Worm (Caenorhabditis elegans) whole organism, young adult: ENCODE data around the gene Y4C6B.3.

ENCODE experiments used
- F57A8.1 ChIP-seq: fragments of 200-800 bp; sonication (Bioruptor generic); optimal IDR thresholded peaks from 2 replicates; lab custom pipeline; 2018; ENCODE audit warnings: mild to moderate bottlenecking, missing genetic modification characterization, moderate library complexity, missing compliant biosample characterization
- Y67H2A.10 ChIP-seq: fragments of 200-800 bp; sonication (Bioruptor generic); conservative IDR thresholded peaks from 2 replicates; pipeline ENCODE4 v1.3.6; 2022; ENCODE audit warnings: missing genetic modification reagents, missing genetic modification characterization, missing compliant biosample characterization
- ama-1 ChIP-seq, 3 experiments: fragments of 150-350 bp in 1 of 3; sonication (generic microtip) in 2 of 3; optimal IDR thresholded peaks; 2 replicates each; lab custom pipeline; 2014 to 2018; ENCODE audit warnings: missing biosample characterization in 2 of 3, missing genetic modification characterization in 2 of 3, missing genetic modification reagents in 2 of 3
- aptf-2 ChIP-seq: fragments of 200-800 bp; sonication (Bioruptor generic); conservative IDR thresholded peaks from 2 replicates; pipeline ENCODE4 v1.3.6; 2022; ENCODE audit warnings: missing genetic modification reagents, missing genetic modification characterization, missing compliant biosample characterization
- efl-1 ChIP-seq: fragments of 150-350 bp; optimal IDR thresholded peaks from 2 replicates; lab custom pipeline; 2014; ENCODE audit warnings: missing biosample characterization, missing genetic modification reagents, missing genetic modification characterization

DNA sequence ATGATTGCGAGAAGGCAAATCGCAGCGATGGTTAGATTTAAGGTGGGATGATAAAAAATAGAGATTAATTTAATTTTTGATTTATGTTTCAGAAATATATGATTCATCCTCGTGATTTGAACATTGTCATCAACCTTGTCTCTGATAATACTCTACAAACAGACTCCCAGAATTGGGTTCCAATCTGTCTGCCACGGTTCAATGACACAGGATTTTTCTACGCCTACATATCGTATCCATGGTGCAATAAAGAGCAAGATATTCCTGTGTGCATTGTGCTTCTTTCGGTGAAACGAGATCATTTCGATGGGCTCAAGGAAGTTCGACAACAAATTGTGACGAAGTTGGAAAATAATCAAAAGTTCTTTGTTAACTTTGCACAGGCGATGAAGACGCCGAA, 35.6 kb downstream of the Y4C6B.3 start:
- no peak for TF ChIP-seq aptf-2
- TF ChIP-seq ama-1 (optimal IDR thresholded peaks at IDR 0.05; lab: Kevin White, UChicago): no peak
- no peak for TF ChIP-seq ama-1 (GFP tag; optimal IDR thresholded peaks at IDR 0.05; lab: Kevin White, UChicago)
- TF ChIP-seq Y67H2A.10 (GFP tag; lab: Robert Waterston, UW): no peak
- no peak for TF ChIP-seq efl-1
- no peak for TF ChIP-seq F57A8.1
